Worm (Caenorhabditis elegans) whole organism, midembryonic: Measurements from ENCODE around the gene F44E5.2.

Experiments
- T22C8.4 ChIP-seq: fragments of 200-800 bp; sonication (Bioruptor generic); IDR thresholded peaks from 2 replicates; pipeline ENCODE4 v1.3.6; 2022; ENCODE audit warnings: missing genetic modification characterization, missing compliant biosample characterization
- cog-1 ChIP-seq: sonication (generic microtip); optimal IDR thresholded peaks from 2 replicates; lab custom pipeline; 2016; ENCODE audit warnings: missing genetic modification characterization, missing compliant biosample characterization
- flt-1 ChIP-seq: fragments of 200-800 bp; sonication (Bioruptor generic); IDR thresholded peaks from 2 replicates; pipeline ENCODE4 v1.3.6; 2022; ENCODE audit warnings: missing genetic modification characterization, missing compliant biosample characterization
- klf-2 ChIP-seq: fragments of 200-800 bp; sonication (Bioruptor generic); conservative IDR thresholded peaks from 2 replicates; pipeline ENCODE4 v1.3.6; 2022; ENCODE audit warnings: missing genetic modification reagents, missing genetic modification characterization, missing compliant biosample characterization
- med-1 ChIP-seq: sonication (generic microtip); optimal IDR thresholded peaks from 2 replicates; lab custom pipeline; 2017; ENCODE audit warnings: missing genetic modification characterization, mild to moderate bottlenecking, missing compliant biosample characterization, antibody characterized with exemption, missing genetic modification reagents; ENCODE audit not compliant: insufficient read depth
- ref-1 ChIP-seq: fragments of 200-800 bp; sonication (Bioruptor generic); conservative IDR thresholded peaks from 2 replicates; pipeline ENCODE4 v1.3.6; 2022; ENCODE audit warnings: missing genetic modification reagents, missing genetic modification characterization, missing compliant biosample characterization
- tab-1 ChIP-seq: fragments of 200-800 bp; sonication (Bioruptor generic); IDR thresholded peaks from 2 replicates; pipeline ENCODE4 v1.3.6; 2022; ENCODE audit warnings: missing genetic modification characterization, missing compliant biosample characterization
- ztf-23 ChIP-seq: fragments of 200-800 bp; sonication (Bioruptor generic); IDR thresholded peaks from 2 replicates; pipeline ENCODE4 v1.3.6; 2022; ENCODE audit warnings: missing genetic modification reagents, missing genetic modification characterization, missing compliant biosample characterization
- ztf-29 ChIP-seq: fragments of 200-800 bp; sonication (Bioruptor generic); IDR thresholded peaks from 2 replicates; pipeline ENCODE4 v1.3.6; 2022; ENCODE audit warnings: missing genetic modification reagents, missing genetic modification characterization, missing compliant biosample characterization

The F44E5.2 gene

ce11 chrII:11727438-11727837 is 39.1 kb upstream of the F44E5.2 start:
- no peak for TF ChIP-seq ref-1 (GFP tag; lab: Robert Waterston, UW)
- TF ChIP-seq med-1 (GFP tag; lab: Kevin White, UChicago) = no peak
- TF ChIP-seq cog-1 (tag; lab: Kevin White, UChicago) = no peak
- TF ChIP-seq ztf-23 (GFP tag; lab: Robert Waterston, UW) = no peak
- no peak for TF ChIP-seq klf-2 (GFP tag; lab: Robert Waterston, UW)

- TF ChIP-seq ztf-29 (GFP tag; lab: Robert Waterston, UW) = no peak
- no peak for TF ChIP-seq tab-1 (GFP tag; lab: Robert Waterston, UW)
- TF ChIP-seq ref-1 (GFP tag; lab: Robert Waterston, UW) = no peak
- TF ChIP-seq ztf-23 (GFP tag; lab: Robert Waterston, UW) = no peak
- no peak for TF ChIP-seq med-1 (GFP tag; lab: Kevin White, UChicago)
- no peak for TF ChIP-seq flt-1 (GFP tag; lab: Robert Waterston, UW)
Measured at ce11 chrII:11728545-11729105, 37.9 kb upstream of the F44E5.2 start, which contains the start of gene alh-8. Gene alh-8 (plus strand): TSS chrII:11729055.

- no peak for TF ChIP-seq med-1 (GFP tag; lab: Kevin White, UChicago)
- no peak for TF ChIP-seq tab-1 (GFP tag; lab: Robert Waterston, UW)
- no peak for TF ChIP-seq T22C8.4 (GFP tag; lab: Robert Waterston, UW)
- TF ChIP-seq ztf-23 (GFP tag; lab: Robert Waterston, UW) = no peak
- TF ChIP-seq cog-1 (tag; lab: Kevin White, UChicago) = no peak
- no peak for TF ChIP-seq flt-1 (GFP tag; lab: Robert Waterston, UW)
- TF ChIP-seq ref-1 (GFP tag; lab: Robert Waterston, UW) = no peak
- TF ChIP-seq ztf-29 (GFP tag; lab: Robert Waterston, UW) = no peak
- TF ChIP-seq klf-2 (GFP tag; lab: Robert Waterston, UW) = no peak
Measured at ce11 chrII:11729757-11730535, 36.6 kb upstream of the F44E5.2 start.

- TF ChIP-seq ztf-23 (GFP tag; lab: Robert Waterston, UW) (no peak), ztf-29 (GFP tag; lab: Robert Waterston, UW) (no peak), med-1 (GFP tag; lab: Kevin White, UChicago) (no peak)
Measured at ce11 chrII:11731174-11731724, 35.3 kb upstream of the F44E5.2 start.

- TF ChIP-seq flt-1 (GFP tag; lab: Robert Waterston, UW) (no peak), T22C8.4 (GFP tag; lab: Robert Waterston, UW) (no peak), med-1 (GFP tag; lab: Kevin White, UChicago) (no peak), ref-1 (GFP tag; lab: Robert Waterston, UW) (no peak), klf-2 (GFP tag; lab: Robert Waterston, UW) (no peak), ztf-23 (GFP tag; lab: Robert Waterston, UW) (no peak), tab-1 (GFP tag; lab: Robert Waterston, UW) (no peak), cog-1 (tag; lab: Kevin White, UChicago) (no peak), ztf-29 (GFP tag; lab: Robert Waterston, UW) (no peak)
Measured at ce11 chrII:11732513-11732912, 34.1 kb upstream of the F44E5.2 start, which contains the start of gene F13D12.8. Gene F13D12.8 (minus strand): TSS chrII:11732594.

- no peak for TF ChIP-seq ref-1 (GFP tag; lab: Robert Waterston, UW)
- no peak for TF ChIP-seq med-1 (GFP tag; lab: Kevin White, UChicago)
- no peak for TF ChIP-seq flt-1 (GFP tag; lab: Robert Waterston, UW)
- no peak for TF ChIP-seq cog-1 (tag; lab: Kevin White, UChicago)
- TF ChIP-seq T22C8.4 (GFP tag; lab: Robert Waterston, UW) = no peak
- no peak for TF ChIP-seq klf-2 (GFP tag; lab: Robert Waterston, UW)
- no peak for TF ChIP-seq ztf-23 (GFP tag; lab: Robert Waterston, UW)
- TF ChIP-seq ztf-29 (GFP tag; lab: Robert Waterston, UW) = no peak
- no peak for TF ChIP-seq tab-1 (GFP tag; lab: Robert Waterston, UW)
Measured at ce11 chrII:11733850-11734249, 32.7 kb upstream of the F44E5.2 start.

- TF ChIP-seq flt-1 (GFP tag; lab: Robert Waterston, UW) (no peak), klf-2 (GFP tag; lab: Robert Waterston, UW) (no peak), ztf-29 (GFP tag; lab: Robert Waterston, UW) (no peak), tab-1 (GFP tag; lab: Robert Waterston, UW) (no peak), ztf-23 (GFP tag; lab: Robert Waterston, UW) (no peak)
Measured at ce11 chrII:11737347-11737746, 29.2 kb upstream of the F44E5.2 start.

- TF ChIP-seq tab-1 (GFP tag; lab: Robert Waterston, UW) (no peak), flt-1 (GFP tag; lab: Robert Waterston, UW) (no peak), med-1 (GFP tag; lab: Kevin White, UChicago) (no peak), T22C8.4 (GFP tag; lab: Robert Waterston, UW) (no peak), klf-2 (GFP tag; lab: Robert Waterston, UW) (no peak), ref-1 (GFP tag; lab: Robert Waterston, UW) (no peak), ztf-23 (GFP tag; lab: Robert Waterston, UW) (no peak), ztf-29 (GFP tag; lab: Robert Waterston, UW) (no peak), cog-1 (tag; lab: Kevin White, UChicago) (no peak)
Measured at ce11 chrII:11739199-11739598, 27.4 kb upstream of the F44E5.2 start, which contains the start of gene ctsa-1.2. Gene ctsa-1.2 (plus strand): TSS chrII:11739358.
